Fruit fly (Drosophila melanogaster) whole organism: ENCODE data around the gene kud.

Experiments
- CG8478 ChIP-seq: fragments of >200 bp; optimal IDR thresholded peaks from 2 replicates; lab custom pipeline; 2018; ENCODE audit warnings: inconsistent platforms
- Dll ChIP-seq: fragments of >200 bp; optimal IDR thresholded peaks from 2 replicates; lab custom pipeline; 2017
- EcR ChIP-seq, 2 experiments: fragments of >200 bp; optimal IDR thresholded peaks; 2 replicates each; lab custom pipeline; 2017; ENCODE audit warnings: missing biosample characterization in 2 of 2, missing genetic modification characterization in 2 of 2, missing genetic modification reagents in 2 of 2
- pan ChIP-seq: fragments of >200 bp; optimal IDR thresholded peaks from 2 replicates; lab custom pipeline; 2017
- psq ChIP-seq: fragments of >200 bp; optimal IDR thresholded peaks from 2 replicates; lab custom pipeline; 2017
- usp ChIP-seq: fragments of >200 bp; optimal IDR thresholded peaks from 2 replicates; lab custom pipeline; 2017; ENCODE audit warnings: missing biosample characterization, missing genetic modification characterization, mixed read lengths

kud gene

dm6 chr3L:16878830-16879536, 34.2 kb upstream of the kud start:
- TF ChIP-seq CG8478 (lab: Kevin White, UChicago) (no peak), pan (no peak), usp (GFP tag; lab: Kevin White, UChicago) (no peak), psq (no peak), EcR (GFP tag; optimal IDR thresholded peaks at IDR 0.05; lab: Kevin White, UChicago) (no peak), Dll (lab: Kevin White, UChicago) (no peak)

- TF ChIP-seq EcR (GFP tag; optimal IDR thresholded peaks at IDR 0.05; lab: Kevin White, UChicago) = no peak
These were observed 32.1 kb upstream of the kud start, which contains the start of gene CG32170 for dm6 chr3L:16876785-16877468. TSS of gene CG32170 (plus strand) at chr3L:16877309.

dm6 chr3L:16875959-16876358, 31.2 kb upstream of the kud start:
- no peak for TF ChIP-seq Dll (lab: Kevin White, UChicago)
- no peak for TF ChIP-seq usp (GFP tag; lab: Kevin White, UChicago)
- TF ChIP-seq EcR (GFP tag; optimal IDR thresholded peaks at IDR 0.05; lab: Kevin White, UChicago) = no peak
- TF ChIP-seq pan = no peak
- no peak for TF ChIP-seq CG8478 (lab: Kevin White, UChicago)
- TF ChIP-seq psq = no peak

dm6 chr3L:16875484-16875883, 30.7 kb upstream of the kud start:
- TF ChIP-seq Dll (lab: Kevin White, UChicago) = no peak
- no peak for TF ChIP-seq pan
- TF ChIP-seq CG8478 (lab: Kevin White, UChicago) = no peak
- TF ChIP-seq EcR (GFP tag; optimal IDR thresholded peaks at IDR 0.05; lab: Kevin White, UChicago) = no peak
- TF ChIP-seq usp (GFP tag; lab: Kevin White, UChicago) = no peak
- no peak for TF ChIP-seq psq

dm6 chr3L:16873679-16874078, 28.9 kb upstream of the kud start:
- no peak for TF ChIP-seq usp (GFP tag; lab: Kevin White, UChicago)
- no peak for TF ChIP-seq CG8478 (lab: Kevin White, UChicago)
- TF ChIP-seq pan = no peak
- TF ChIP-seq Dll (lab: Kevin White, UChicago) = no peak
- no peak for TF ChIP-seq EcR (GFP tag; optimal IDR thresholded peaks at IDR 0.05; lab: Kevin White, UChicago)
- no peak for TF ChIP-seq psq

- TF ChIP-seq EcR (GFP tag; optimal IDR thresholded peaks at IDR 0.05; lab: Kevin White, UChicago) (no peak), CG8478 (lab: Kevin White, UChicago) (no peak), usp (GFP tag; lab: Kevin White, UChicago) (no peak), psq (no peak), Dll (lab: Kevin White, UChicago) (no peak), pan (no peak)
These were observed 28.3 kb upstream of the kud start for dm6 chr3L:16873127-16873543.

- TF ChIP-seq pan (no peak), CG8478 (lab: Kevin White, UChicago) (no peak), usp (GFP tag; lab: Kevin White, UChicago) (no peak), EcR (GFP tag; optimal IDR thresholded peaks at IDR 0.05; lab: Kevin White, UChicago) (no peak), psq (no peak), Dll (lab: Kevin White, UChicago) (no peak)
These were observed 27.7 kb upstream of the kud start for dm6 chr3L:16872487-16872955.

dm6 chr3L:16871630-16872029, 26.8 kb upstream of the kud start:
- TF ChIP-seq Dll (lab: Kevin White, UChicago) (no peak), EcR (GFP tag; optimal IDR thresholded peaks at IDR 0.05; lab: Kevin White, UChicago) (no peak), psq (no peak), CG8478 (lab: Kevin White, UChicago) (no peak)

dm6 chr3L:16870723-16871137, 25.9 kb upstream of the kud start:
- TF ChIP-seq psq (no peak), usp (GFP tag; lab: Kevin White, UChicago) (no peak), CG8478 (lab: Kevin White, UChicago) (no peak), Dll (lab: Kevin White, UChicago) (no peak), pan (no peak), EcR (GFP tag; optimal IDR thresholded peaks at IDR 0.05; lab: Kevin White, UChicago) (no peak)

- TF ChIP-seq pan (no peak), psq (no peak), Dll (lab: Kevin White, UChicago) (no peak), usp (GFP tag; lab: Kevin White, UChicago) (no peak), CG8478 (lab: Kevin White, UChicago) (no peak), EcR (GFP tag; optimal IDR thresholded peaks at IDR 0.05; lab: Kevin White, UChicago) (no peak)
These were observed 22.4 kb upstream of the kud start for dm6 chr3L:16867190-16867589.

- TF ChIP-seq Dll (lab: Kevin White, UChicago) (no peak), EcR (GFP tag; optimal IDR thresholded peaks at IDR 0.05; lab: Kevin White, UChicago) (no peak)
These were observed 21.0 kb upstream of the kud start for dm6 chr3L:16865832-16866163.

dm6 chr3L:16865123-16865831, 20.5 kb upstream of the kud start, which contains the start of gene Lmpt:
TSS of gene Lmpt (plus strand) at chr3L:16865295.
- TF ChIP-seq psq (no peak), CG8478 (lab: Kevin White, UChicago) (no peak), EcR (GFP tag; optimal IDR thresholded peaks at IDR 0.05; lab: Kevin White, UChicago) (no peak), usp (GFP tag; lab: Kevin White, UChicago) (no peak), pan (no peak), Dll (lab: Kevin White, UChicago) (no peak)
